Worm (Caenorhabditis elegans) whole organism, late embryonic: ENCODE results near the gene ptc-3.

ENCODE experiments used
- C08G9.2 ChIP-seq: sonication (generic microtip); optimal IDR thresholded peaks from 2 replicates; lab custom pipeline; 2016; ENCODE audit warnings: mild to moderate bottlenecking, missing genetic modification characterization, moderate library complexity, missing compliant biosample characterization
- F13H6.1 ChIP-seq: sonication (generic microtip); optimal IDR thresholded peaks from 2 replicates; lab custom pipeline; 2016; ENCODE audit warnings: missing genetic modification characterization, missing compliant biosample characterization
- T23F11.4 ChIP-seq: fragments of 200-800 bp; sonication (Bioruptor generic); optimal IDR thresholded peaks from 2 replicates; lab custom pipeline; 2018; ENCODE audit warnings: mild to moderate bottlenecking, missing genetic modification characterization, missing compliant biosample characterization
- Y22D7AL.16 ChIP-seq: sonication (generic microtip); optimal IDR thresholded peaks from 2 replicates; lab custom pipeline; 2016; ENCODE audit warnings: missing genetic modification characterization, missing compliant biosample characterization
- ama-1 ChIP-seq: fragments of 150-350 bp; optimal IDR thresholded peaks from 2 replicates; lab custom pipeline; 2014
- ceh-22 ChIP-seq: sonication (generic microtip); optimal IDR thresholded peaks from 2 replicates; lab custom pipeline; 2017; ENCODE audit warnings: missing biosample characterization, missing genetic modification characterization
- ceh-30 ChIP-seq: fragments of 150-350 bp; optimal IDR thresholded peaks from 2 replicates; lab custom pipeline; 2014; ENCODE audit warnings: missing biosample characterization, missing genetic modification characterization
- ceh-31 ChIP-seq: sonication (generic microtip); optimal IDR thresholded peaks from 2 replicates; lab custom pipeline; 2016; ENCODE audit warnings: missing genetic modification characterization, missing compliant biosample characterization
- ceh-34 ChIP-seq: sonication (generic microtip); optimal IDR thresholded peaks from 2 replicates; lab custom pipeline; 2016; ENCODE audit warnings: mild to moderate bottlenecking, missing genetic modification characterization, missing compliant biosample characterization
- ceh-48 ChIP-seq: sonication (generic microtip); optimal IDR thresholded peaks from 2 replicates; lab custom pipeline; 2016; ENCODE audit warnings: missing genetic modification characterization, inconsistent platforms, missing compliant biosample characterization
- che-1 ChIP-seq: sonication (generic microtip); optimal IDR thresholded peaks from 2 replicates; lab custom pipeline; 2016; ENCODE audit warnings: mild to moderate bottlenecking, missing genetic modification characterization, missing compliant biosample characterization
- dmd-4 ChIP-seq: sonication (generic microtip); optimal IDR thresholded peaks from 2 replicates; lab custom pipeline; 2016; ENCODE audit warnings: borderline replicate concordance, missing genetic modification characterization, missing compliant biosample characterization
- elt-2 ChIP-seq: sonication (generic microtip); optimal IDR thresholded peaks from 2 replicates; lab custom pipeline; 2016; ENCODE audit warnings: missing genetic modification reagents, missing genetic modification characterization, missing compliant biosample characterization
- ets-4 ChIP-seq: sonication (generic microtip); optimal IDR thresholded peaks from 2 replicates; lab custom pipeline; 2016; ENCODE audit warnings: missing genetic modification characterization, missing compliant biosample characterization
- eyg-1 ChIP-seq: sonication (generic microtip); optimal IDR thresholded peaks from 2 replicates; lab custom pipeline; 2016; ENCODE audit warnings: missing genotype, missing genetic modification characterization, missing compliant biosample characterization
- fax-1 ChIP-seq: sonication (generic microtip); optimal IDR thresholded peaks from 2 replicates; lab custom pipeline; 2016; ENCODE audit warnings: missing genotype, missing genetic modification characterization, missing compliant biosample characterization
- gmeb-2 ChIP-seq: sonication (generic microtip); optimal IDR thresholded peaks from 2 replicates; lab custom pipeline; 2016; ENCODE audit warnings: missing genetic modification characterization, inconsistent platforms, missing compliant biosample characterization
- hlh-15 ChIP-seq: sonication (generic microtip); optimal IDR thresholded peaks from 2 replicates; lab custom pipeline; 2016; ENCODE audit warnings: missing genetic modification characterization, missing compliant biosample characterization
- hlh-30 ChIP-seq: sonication (generic microtip); optimal IDR thresholded peaks from 2 replicates; lab custom pipeline; 2017; ENCODE audit warnings: antibody characterized with exemption, missing genetic modification characterization, missing compliant biosample characterization; ENCODE audit not compliant: insufficient read depth
- hlh-6 ChIP-seq: sonication (generic microtip); optimal IDR thresholded peaks from 2 replicates; lab custom pipeline; 2016; ENCODE audit warnings: missing genotype, missing genetic modification characterization, missing compliant biosample characterization
- hlh-8 ChIP-seq: sonication (generic microtip); optimal IDR thresholded peaks from 2 replicates; lab custom pipeline; 2016; ENCODE audit warnings: missing genotype, missing genetic modification characterization, missing compliant biosample characterization
- lim-6 ChIP-seq: sonication (generic microtip); optimal IDR thresholded peaks from 2 replicates; lab custom pipeline; 2016; ENCODE audit warnings: missing genetic modification characterization, missing compliant biosample characterization
- madf-2 ChIP-seq: sonication (generic microtip); optimal IDR thresholded peaks from 2 replicates; lab custom pipeline; 2017; ENCODE audit warnings: missing genetic modification characterization, missing compliant biosample characterization
- mec-3 ChIP-seq: sonication (generic microtip); optimal IDR thresholded peaks from 2 replicates; lab custom pipeline; 2016; ENCODE audit warnings: borderline replicate concordance, missing genetic modification characterization, missing compliant biosample characterization
- nfya-1 ChIP-seq: sonication (generic microtip); optimal IDR thresholded peaks from 2 replicates; lab custom pipeline; 2017; ENCODE audit warnings: missing genetic modification characterization, mild to moderate bottlenecking, missing compliant biosample characterization, antibody characterized with exemption, moderate library complexity
- nhr-11 ChIP-seq: fragments of 150-350 bp; optimal IDR thresholded peaks from 2 replicates; lab custom pipeline; 2014; ENCODE audit warnings: missing biosample characterization, missing genetic modification characterization
- nhr-232 ChIP-seq: sonication (generic microtip); optimal IDR thresholded peaks from 2 replicates; lab custom pipeline; 2016; ENCODE audit warnings: missing genetic modification characterization, missing compliant biosample characterization
- npax-4 ChIP-seq: sonication (generic microtip); optimal IDR thresholded peaks from 2 replicates; lab custom pipeline; 2016; ENCODE audit warnings: missing genetic modification characterization, missing compliant biosample characterization
- pag-3 ChIP-seq: sonication (generic microtip); optimal IDR thresholded peaks from 2 replicates; lab custom pipeline; 2016; ENCODE audit warnings: missing compliant biosample characterization, missing genetic modification characterization, borderline replicate concordance
- pat-9 ChIP-seq: fragments of 200-800 bp; sonication (Bioruptor generic); optimal IDR thresholded peaks from 2 replicates; lab custom pipeline; 2018; ENCODE audit warnings: mild to moderate bottlenecking, missing genetic modification characterization, moderate library complexity, missing compliant biosample characterization
- pax-1 ChIP-seq: fragments of 150-350 bp; optimal IDR thresholded peaks from 2 replicates; lab custom pipeline; 2014; ENCODE audit warnings: missing biosample characterization, missing genetic modification characterization
- pha-2 ChIP-seq: sonication (generic microtip); optimal IDR thresholded peaks from 2 replicates; lab custom pipeline; 2017; ENCODE audit warnings: mild to moderate bottlenecking, missing genetic modification characterization, missing compliant biosample characterization
- pha-4 ChIP-seq: fragments of 150-350 bp; optimal IDR thresholded peaks from 2 replicates; lab custom pipeline; 2018; ENCODE audit warnings: missing biosample characterization, missing genetic modification reagents, missing genetic modification characterization
- pqm-1 ChIP-seq: sonication (generic microtip); optimal IDR thresholded peaks from 2 replicates; lab custom pipeline; 2016; ENCODE audit warnings: missing genetic modification characterization, missing compliant biosample characterization
- ref-2 ChIP-seq: sonication (generic microtip); optimal IDR thresholded peaks from 2 replicates; lab custom pipeline; 2016; ENCODE audit warnings: missing genetic modification characterization, missing compliant biosample characterization
- rnt-1 ChIP-seq: sonication (generic microtip); optimal IDR thresholded peaks from 2 replicates; lab custom pipeline; 2016; ENCODE audit warnings: missing genetic modification characterization, missing compliant biosample characterization
- sdc-2 ChIP-seq: sonication (generic microtip); optimal IDR thresholded peaks from 2 replicates; lab custom pipeline; 2016; ENCODE audit warnings: missing genotype, missing genetic modification characterization, missing compliant biosample characterization
- tbx-2 ChIP-seq: sonication (generic microtip); optimal IDR thresholded peaks from 2 replicates; lab custom pipeline; 2016; ENCODE audit warnings: missing genetic modification characterization, missing compliant biosample characterization
- tbx-7 ChIP-seq: sonication (generic microtip); optimal IDR thresholded peaks from 2 replicates; lab custom pipeline; 2016; ENCODE audit warnings: missing genotype, missing genetic modification characterization, missing compliant biosample characterization
- ttx-3 ChIP-seq: sonication (generic microtip); optimal IDR thresholded peaks from 2 replicates; lab custom pipeline; 2016; ENCODE audit warnings: missing genetic modification reagents, missing genetic modification characterization, missing compliant biosample characterization
- unc-3 ChIP-seq, 2 experiments: fragments of 200-800 bp in 1 of 2; sonication (Bioruptor generic) in 1 of 2; sonication (generic microtip) in 1 of 2; conservative IDR thresholded peaks in 1 of 2; optimal IDR thresholded peaks in 1 of 2; 2 replicates each; pipeline versions ENCODE4 v1.3.6 to Lab custom; 2016 to 2022; ENCODE audit warnings: missing compliant biosample characterization in 2 of 2, missing genetic modification characterization in 2 of 2, missing genetic modification reagents in 1 of 2
- unc-55 ChIP-seq: sonication (generic microtip); optimal IDR thresholded peaks from 2 replicates; lab custom pipeline; 2017; ENCODE audit warnings: missing biosample characterization, missing genetic modification reagents, missing genetic modification characterization
- unc-86 ChIP-seq: sonication (generic microtip); optimal IDR thresholded peaks from 2 replicates; lab custom pipeline; 2016; ENCODE audit warnings: missing genetic modification characterization, missing compliant biosample characterization
- ztf-16 ChIP-seq: sonication (generic microtip); optimal IDR thresholded peaks from 2 replicates; lab custom pipeline; 2017; ENCODE audit warnings: missing genetic modification characterization, missing compliant biosample characterization

ptc-3 gene

ce11 chrII:2852493-2852892 lies at the start of gene ptc-3:
TSS of gene ptc-3 (minus strand) at chrII:2852593.
- TF ChIP-seq unc-55 (GFP tag; lab: Kevin White, UChicago) = no peak
- no peak for TF ChIP-seq nfya-1 (tag; lab: Kevin White, UChicago)
- TF ChIP-seq hlh-8 = no peak
- TF ChIP-seq eyg-1 (tag; lab: Kevin White, UChicago) = no peak
- no peak for TF ChIP-seq hlh-15
- no peak for TF ChIP-seq mec-3
- no peak for TF ChIP-seq hlh-6 (tag; lab: Kevin White, UChicago)
- no peak for TF ChIP-seq elt-2
- TF ChIP-seq tbx-2 (tag; lab: Kevin White, UChicago) = no peak

ce11 chrII:2901158-2901557 lies 48.8 kb upstream of the ptc-3 start:
- TF ChIP-seq pax-1 (tag; lab: Kevin White, UChicago) = no peak
- no peak for TF ChIP-seq ceh-30 (tag; lab: Kevin White, UChicago)
- TF ChIP-seq ceh-48 (tag; lab: Kevin White, UChicago) = peak; percentile 59
- no peak for TF ChIP-seq unc-3 (GFP tag; conservative IDR thresholded peaks at IDR 0.05; lab: Robert Waterston, UW)
- no peak for TF ChIP-seq unc-3 (tag; optimal IDR thresholded peaks at IDR 0.05; lab: Kevin White, UChicago)
- TF ChIP-seq pha-4 (tag; lab: Kevin White, UChicago) = no peak

ce11 chrII:2900248-2900647 lies 47.9 kb upstream of the ptc-3 start, which contains the start of gene ubc-26:
TSS of gene ubc-26 (minus strand) at chrII:2900348.
- no peak for TF ChIP-seq C08G9.2 (tag; lab: Kevin White, UChicago)
- no peak for TF ChIP-seq gmeb-2 (tag; lab: Kevin White, UChicago)
- TF ChIP-seq ztf-16 (tag; lab: Kevin White, UChicago) = no peak
- TF ChIP-seq madf-2 = no peak
- TF ChIP-seq ceh-30 (tag; lab: Kevin White, UChicago) = no peak
- TF ChIP-seq pha-2 (tag; lab: Kevin White, UChicago) = no peak
- no peak for TF ChIP-seq ceh-22 (tag; lab: Kevin White, UChicago)
- no peak for TF ChIP-seq ceh-31
- no peak for TF ChIP-seq T23F11.4 (GFP tag; lab: Kevin White, UChicago)
- TF ChIP-seq Y22D7AL.16 (tag; lab: Kevin White, UChicago) = no peak
- TF ChIP-seq ttx-3 = no peak
- no peak for TF ChIP-seq F13H6.1 (tag; lab: Kevin White, UChicago)
- TF ChIP-seq ama-1 (lab: Kevin White, UChicago) = no peak
- no peak for TF ChIP-seq tbx-7
- TF ChIP-seq npax-4 (tag; lab: Kevin White, UChicago) = no peak
- no peak for TF ChIP-seq dmd-4
- TF ChIP-seq rnt-1 (tag; lab: Kevin White, UChicago) = no peak

- TF ChIP-seq pqm-1 = no peak
- no peak for TF ChIP-seq ama-1 (lab: Kevin White, UChicago)
- no peak for TF ChIP-seq hlh-15
- TF ChIP-seq npax-4 (tag; lab: Kevin White, UChicago) = no peak
- no peak for TF ChIP-seq fax-1 (tag; lab: Kevin White, UChicago)
Observed at ce11 chrII:2894295-2894694, 41.9 kb upstream of the ptc-3 start, which contains the start of gene sqv-2. TSS of gene sqv-2 (minus strand) at chrII:2894395.

- TF ChIP-seq pat-9 (tag; lab: Kevin White, UChicago) (no peak), nhr-11 (tag; lab: Kevin White, UChicago) (no peak), tbx-7 (peak; percentile 94), nhr-232 (tag; lab: Kevin White, UChicago) (no peak), pag-3 (no peak), ceh-48 (tag; lab: Kevin White, UChicago) (peak; percentile 91), ets-4 (tag; lab: Kevin White, UChicago) (peak; percentile 98), ama-1 (lab: Kevin White, UChicago) (no peak), tbx-2 (tag; lab: Kevin White, UChicago) (peak; percentile 86), nfya-1 (tag; lab: Kevin White, UChicago) (peak; percentile 41), npax-4 (tag; lab: Kevin White, UChicago) (no peak), che-1 (tag; lab: Kevin White, UChicago) (peak; percentile 8), ref-2 (tag; lab: Kevin White, UChicago) (peak; percentile 72), elt-2 (peak; percentile 57), hlh-8 (peak; percentile 79), lim-6 (tag; lab: Kevin White, UChicago) (peak; percentile 92), rnt-1 (tag; lab: Kevin White, UChicago) (peak; percentile 92), sdc-2 (tag; lab: Kevin White, UChicago) (no peak), unc-86 (tag; lab: Kevin White, UChicago) (peak; percentile 13), ceh-34 (tag; lab: Kevin White, UChicago) (peak; percentile 46), ztf-16 (tag; lab: Kevin White, UChicago) (peak; percentile 53), hlh-30 (tag; lab: Kevin White, UChicago) (no peak)
Observed at ce11 chrII:2888957-2889630, 36.7 kb upstream of the ptc-3 start, which contains the start of gene pinn-1. TSS of gene pinn-1 (minus strand) at chrII:2889007.
